Worm (Caenorhabditis elegans) whole organism, midembryonic: ENCODE measurements around the gene dhp-2.
"Not testable (repeated sequence)": the region's sequence is repeated elsewhere in the genome, so short reads cannot be mapped to it uniquely, and the experiment has no call there.

Experiments
- T22C8.4 ChIP-seq: fragments of 200-800 bp; sonication (Bioruptor generic); IDR thresholded peaks from 2 replicates; pipeline ENCODE4 v1.3.6; 2022; ENCODE audit warnings: missing genetic modification characterization, missing compliant biosample characterization
- cog-1 ChIP-seq: sonication (generic microtip); optimal IDR thresholded peaks from 2 replicates; lab custom pipeline; 2016; ENCODE audit warnings: missing genetic modification characterization, missing compliant biosample characterization
- flt-1 ChIP-seq: fragments of 200-800 bp; sonication (Bioruptor generic); IDR thresholded peaks from 2 replicates; pipeline ENCODE4 v1.3.6; 2022; ENCODE audit warnings: missing genetic modification characterization, missing compliant biosample characterization
- klf-2 ChIP-seq: fragments of 200-800 bp; sonication (Bioruptor generic); conservative IDR thresholded peaks from 2 replicates; pipeline ENCODE4 v1.3.6; 2022; ENCODE audit warnings: missing genetic modification reagents, missing genetic modification characterization, missing compliant biosample characterization
- med-1 ChIP-seq: sonication (generic microtip); optimal IDR thresholded peaks from 2 replicates; lab custom pipeline; 2017; ENCODE audit warnings: missing genetic modification characterization, mild to moderate bottlenecking, missing compliant biosample characterization, antibody characterized with exemption, missing genetic modification reagents; ENCODE audit not compliant: insufficient read depth
- ref-1 ChIP-seq: fragments of 200-800 bp; sonication (Bioruptor generic); conservative IDR thresholded peaks from 2 replicates; pipeline ENCODE4 v1.3.6; 2022; ENCODE audit warnings: missing genetic modification reagents, missing genetic modification characterization, missing compliant biosample characterization
- tab-1 ChIP-seq: fragments of 200-800 bp; sonication (Bioruptor generic); IDR thresholded peaks from 2 replicates; pipeline ENCODE4 v1.3.6; 2022; ENCODE audit warnings: missing genetic modification characterization, missing compliant biosample characterization
- ztf-23 ChIP-seq: fragments of 200-800 bp; sonication (Bioruptor generic); IDR thresholded peaks from 2 replicates; pipeline ENCODE4 v1.3.6; 2022; ENCODE audit warnings: missing genetic modification reagents, missing genetic modification characterization, missing compliant biosample characterization
- ztf-29 ChIP-seq: fragments of 200-800 bp; sonication (Bioruptor generic); IDR thresholded peaks from 2 replicates; pipeline ENCODE4 v1.3.6; 2022; ENCODE audit warnings: missing genetic modification reagents, missing genetic modification characterization, missing compliant biosample characterization

dhp-2 gene

ce11 chrIV:10026129-10026528 is 48.2 kb downstream of the dhp-2 start:
- TF ChIP-seq ztf-23 (GFP tag; lab: Robert Waterston, UW) (no peak), ref-1 (GFP tag; lab: Robert Waterston, UW) (no peak), ztf-29 (GFP tag; lab: Robert Waterston, UW) (no peak), med-1 (GFP tag; lab: Kevin White, UChicago) (no peak), cog-1 (tag; lab: Kevin White, UChicago) (no peak), klf-2 (no peak)

DNA sequence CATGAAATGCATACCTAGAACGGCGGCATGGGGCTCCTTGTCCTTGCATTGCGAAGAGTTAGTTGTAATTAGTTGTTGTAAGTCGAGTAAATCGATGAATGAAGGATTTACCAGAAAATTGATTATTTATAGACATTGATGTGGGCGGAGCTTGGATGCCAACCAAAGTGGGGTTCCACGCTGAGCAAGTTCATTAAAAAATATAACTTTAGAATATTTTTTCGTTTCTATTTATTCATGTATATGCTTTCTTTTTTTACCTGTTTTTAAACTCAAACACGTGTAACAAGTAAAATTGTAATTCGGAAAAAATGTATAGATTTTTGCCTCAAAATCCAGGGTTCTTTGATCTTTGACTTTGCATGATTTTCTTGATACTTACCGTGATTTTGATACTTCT is 49.6 kb downstream of the dhp-2 start, which contains the start of gene gipc-2:
TSS of gene gipc-2 (minus strand) at position 101 of the 400 bp plus-strand sequence.
- TF ChIP-seq ref-1 (GFP tag; lab: Robert Waterston, UW) (no peak), tab-1 (GFP tag; lab: Robert Waterston, UW) (no peak), med-1 (GFP tag; lab: Kevin White, UChicago) (no peak), T22C8.4 (GFP tag; lab: Robert Waterston, UW) (no peak), flt-1 (no peak), ztf-29 (GFP tag; lab: Robert Waterston, UW) (no peak), klf-2 (no peak), ztf-23 (GFP tag; lab: Robert Waterston, UW) (no peak), cog-1 (tag; lab: Kevin White, UChicago) (no peak)

ce11 chrIV:10028779-10029178 is 50.9 kb downstream of the dhp-2 start, which contains the start of the genes F44D12.16 and msd-2:
Gene F44D12.16 (plus strand): TSS chrIV:10029079.
Gene msd-2 (plus strand): TSS chrIV:10029083.
- not testable (repeated sequence) for TF ChIP-seq cog-1 (tag; lab: Kevin White, UChicago); med-1 (GFP tag; lab: Kevin White, UChicago); T22C8.4 (GFP tag; lab: Robert Waterston, UW)
